Fruit fly (Drosophila melanogaster) whole organism, pupa: ENCODE data around the gene Sulf1.
A peak's percentile ranks its signal among the peaks of the same experiment; 100 is the strongest.

Experiments used
- CG10348 ChIP-seq: fragments of 200-800 bp; sonication (Bioruptor generic); IDR thresholded peaks from 2 replicates; pipeline ENCODE4 v1.3.6; 2022; ENCODE audit warnings: missing biosample characterization, missing genetic modification characterization
- CG12605 ChIP-seq: fragments of 200-800 bp; sonication (Bioruptor generic); IDR thresholded peaks from 2 replicates; pipeline ENCODE4 v1.3.6; 2022; ENCODE audit warnings: missing biosample characterization, missing genetic modification characterization
- CG13204 ChIP-seq: fragments of 200-800 bp; sonication (Bioruptor generic); optimal IDR thresholded peaks from 2 replicates; lab custom pipeline; 2018; ENCODE audit warnings: missing biosample characterization, mild to moderate bottlenecking, missing genetic modification characterization, moderate library complexity
- CG14655 ChIP-seq: fragments of 200-800 bp; sonication (Bioruptor generic); optimal IDR thresholded peaks from 3 replicates; lab custom pipeline; 2017; ENCODE audit warnings: mild to moderate bottlenecking, missing biosample characterization, missing genetic modification reagents, missing genetic modification characterization
- CG15710 ChIP-seq: fragments of 200-800 bp; sonication (Bioruptor generic); optimal IDR thresholded peaks from 2 replicates; lab custom pipeline; 2018; ENCODE audit warnings: missing biosample characterization, mild to moderate bottlenecking, missing genetic modification characterization, moderate library complexity
- CG17806 ChIP-seq: fragments of 200-800 bp; sonication (Bioruptor generic); optimal IDR thresholded peaks from 2 replicates; lab custom pipeline; 2018; ENCODE audit warnings: missing biosample characterization, mild to moderate bottlenecking, missing genetic modification characterization, moderate library complexity
- CG32121 ChIP-seq: fragments of 200-800 bp; sonication (Bioruptor generic); IDR thresholded peaks from 2 replicates; pipeline ENCODE4 v1.3.6; 2022; ENCODE audit warnings: missing biosample characterization, missing genetic modification characterization
- CG34367 ChIP-seq: fragments of 200-800 bp; sonication (Bioruptor generic); optimal IDR thresholded peaks from 2 replicates; lab custom pipeline; 2018; ENCODE audit warnings: missing biosample characterization, mild to moderate bottlenecking, missing genetic modification characterization
- CG4496 ChIP-seq: fragments of 200-800 bp; sonication (Bioruptor generic); IDR thresholded peaks from 3 replicates; pipeline ENCODE4 v1.3.6; 2022; ENCODE audit warnings: missing biosample characterization, missing genetic modification characterization
- CG8159 ChIP-seq: fragments of 200-800 bp; sonication (Bioruptor generic); optimal IDR thresholded peaks from 3 replicates; lab custom pipeline; 2018; ENCODE audit warnings: missing biosample characterization, mild to moderate bottlenecking, missing genetic modification characterization, moderate library complexity
- CG8301 ChIP-seq: fragments of 200-800 bp; sonication (Bioruptor generic); optimal IDR thresholded peaks from 2 replicates; lab custom pipeline; 2018; ENCODE audit warnings: missing biosample characterization, mild to moderate bottlenecking, missing genetic modification characterization
- CG9948 ChIP-seq: fragments of 200-800 bp; sonication (Bioruptor generic); optimal IDR thresholded peaks from 2 replicates; lab custom pipeline; 2018; ENCODE audit warnings: missing biosample characterization, mild to moderate bottlenecking, missing genetic modification characterization, moderate library complexity
- D1 ChIP-seq: fragments of 200-800 bp; sonication (Bioruptor generic); optimal IDR thresholded peaks from 2 replicates; lab custom pipeline; 2018; ENCODE audit warnings: missing biosample characterization, mild to moderate bottlenecking, missing genetic modification characterization, moderate library complexity
- EcR ChIP-seq: fragments of 200-800 bp; sonication (Bioruptor generic); optimal IDR thresholded peaks from 3 replicates; lab custom pipeline; 2019; ENCODE audit warnings: missing biosample characterization, missing genetic modification characterization, mild to moderate bottlenecking, moderate library complexity, missing genetic modification reagents
- Ets98B ChIP-seq: fragments of 200-800 bp; sonication (Bioruptor generic); IDR thresholded peaks from 2 replicates; pipeline ENCODE4 v1.3.6; 2022; ENCODE audit warnings: missing biosample characterization, missing genetic modification characterization
- Pif1A ChIP-seq: fragments of 200-800 bp; sonication (Bioruptor generic); optimal IDR thresholded peaks from 3 replicates; lab custom pipeline; 2016; ENCODE audit warnings: missing biosample characterization, missing genetic modification characterization
- Pif1B ChIP-seq: fragments of 200-800 bp; sonication (Bioruptor generic); optimal IDR thresholded peaks from 3 replicates; lab custom pipeline; 2016; ENCODE audit warnings: missing biosample characterization, missing genetic modification characterization
- Snoo ChIP-seq: fragments of 200-800 bp; sonication (Bioruptor generic); optimal IDR thresholded peaks from 3 replicates; lab custom pipeline; 2017; ENCODE audit warnings: missing biosample characterization, mild to moderate bottlenecking, missing genetic modification characterization, inconsistent platforms
- fd96Ca ChIP-seq: fragments of 200-800 bp; sonication (Bioruptor generic); IDR thresholded peaks from 3 replicates; pipeline ENCODE4 v1.3.6; 2022; ENCODE audit warnings: missing biosample characterization, missing genetic modification characterization
- gl ChIP-seq: fragments of 200-800 bp; sonication (Bioruptor generic); optimal IDR thresholded peaks from 2 replicates; lab custom pipeline; 2018; ENCODE audit warnings: missing biosample characterization, mild to moderate bottlenecking, missing genetic modification characterization
- rn ChIP-seq: fragments of 200-800 bp; sonication (Bioruptor generic); IDR thresholded peaks from 2 replicates; pipeline ENCODE4 v1.3.6; 2022; ENCODE audit warnings: missing biosample characterization, missing genetic modification characterization

The Sulf1 gene

DNA sequence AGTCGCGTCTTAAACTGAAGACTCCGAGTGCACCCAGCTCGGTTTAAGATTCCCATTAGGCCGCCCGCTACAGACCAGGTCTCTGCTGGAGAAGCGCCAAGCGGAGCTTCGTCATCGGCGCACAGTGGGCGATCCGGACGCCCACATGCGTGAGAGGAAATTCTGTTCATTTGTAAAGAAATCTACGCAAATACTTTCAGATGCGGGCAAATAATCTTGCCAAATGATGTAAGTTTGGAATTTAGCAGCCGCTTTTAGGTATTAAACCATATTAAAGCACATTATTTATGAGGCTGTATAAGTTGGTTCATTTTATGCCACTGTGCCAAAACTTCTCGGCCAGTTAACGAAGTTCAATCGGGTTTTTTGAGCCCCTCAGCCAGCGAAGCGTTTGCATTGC, 28.9 kb upstream of the Sulf1 start, which contains the start of gene js:
js (minus strand) TSS at position 19 of the 400 bp plus-strand sequence.
- TF ChIP-seq CG32121: peak; percentile 63
- no peak for TF ChIP-seq CG15710 (tag; lab: Kevin White, UChicago)
- peak; percentile 70; the same call in 2 of the 3 replicates for TF ChIP-seq CG4496 (GFP tag; lab: Robert Waterston, UW)
- TF ChIP-seq CG17806 (tag; lab: Kevin White, UChicago): no peak
- TF ChIP-seq CG13204: no peak
- TF ChIP-seq Snoo (tag; lab: Kevin White, UChicago): no peak
- peak; percentile 53 for TF ChIP-seq CG10348 (GFP tag; lab: Robert Waterston, UW)
- no peak; the same call in 1 of the 2 replicates for TF ChIP-seq Ets98B (GFP tag; lab: Robert Waterston, UW)
- 0 out of 2 replicates have a peak, but pooled peaks have one; percentile 10 for TF ChIP-seq CG12605
- TF ChIP-seq CG14655: no peak
- no peak; the same call in 1 of the 3 replicates for TF ChIP-seq fd96Ca (GFP tag; lab: Robert Waterston, UW)
- TF ChIP-seq CG8301 (tag; lab: Kevin White, UChicago): peak; percentile 81
- no peak for TF ChIP-seq EcR
- TF ChIP-seq CG8159 (tag; lab: Kevin White, UChicago): no peak
- no peak for TF ChIP-seq rn (GFP tag; lab: Robert Waterston, UW)
- peak; percentile 49 for TF ChIP-seq Pif1B (GFP tag; lab: Kevin White, UChicago)
- no peak for TF ChIP-seq D1 (tag; lab: Kevin White, UChicago)
- TF ChIP-seq CG9948: no peak
- TF ChIP-seq gl (tag; lab: Kevin White, UChicago): no peak
- TF ChIP-seq CG34367 (tag; lab: Kevin White, UChicago): no peak
- TF ChIP-seq Pif1A (GFP tag; lab: Kevin White, UChicago): peak; percentile 76

DNA sequence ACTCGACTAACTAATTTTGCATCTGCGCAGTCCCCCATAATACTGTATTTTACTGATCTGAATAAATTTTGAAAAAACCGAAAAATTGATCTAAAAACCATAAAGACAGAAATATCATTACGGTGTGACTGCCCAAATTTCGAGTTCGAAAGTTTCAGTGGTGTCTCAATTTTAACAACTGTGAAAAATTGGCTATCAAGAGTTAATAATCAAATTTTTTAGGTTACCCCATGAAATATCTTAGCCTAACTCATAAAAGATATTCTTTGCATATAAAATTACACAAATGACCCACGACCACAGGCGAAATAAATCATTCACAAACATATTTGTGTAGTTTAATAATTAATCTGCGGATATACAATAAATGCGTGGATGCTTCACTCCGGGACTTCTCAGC, 20.6 kb upstream of the Sulf1 start, which contains the start of gene CG42446:
CG42446 (minus strand) TSS at position 101 of the 400 bp plus-strand sequence.
- TF ChIP-seq EcR (no peak), CG10348 (GFP tag; lab: Robert Waterston, UW) (no peak), CG9948 (no peak), rn (GFP tag; lab: Robert Waterston, UW) (no peak), CG8301 (tag; lab: Kevin White, UChicago) (no peak), CG12605 (no peak), CG8159 (tag; lab: Kevin White, UChicago) (no peak), gl (tag; lab: Kevin White, UChicago) (no peak), Pif1A (GFP tag; lab: Kevin White, UChicago) (no peak), CG34367 (tag; lab: Kevin White, UChicago) (no peak), Pif1B (GFP tag; lab: Kevin White, UChicago) (no peak), CG17806 (tag; lab: Kevin White, UChicago) (no peak), Snoo (tag; lab: Kevin White, UChicago) (no peak), fd96Ca (GFP tag; lab: Robert Waterston, UW) (no peak), CG14655 (no peak), CG13204 (no peak)

DNA sequence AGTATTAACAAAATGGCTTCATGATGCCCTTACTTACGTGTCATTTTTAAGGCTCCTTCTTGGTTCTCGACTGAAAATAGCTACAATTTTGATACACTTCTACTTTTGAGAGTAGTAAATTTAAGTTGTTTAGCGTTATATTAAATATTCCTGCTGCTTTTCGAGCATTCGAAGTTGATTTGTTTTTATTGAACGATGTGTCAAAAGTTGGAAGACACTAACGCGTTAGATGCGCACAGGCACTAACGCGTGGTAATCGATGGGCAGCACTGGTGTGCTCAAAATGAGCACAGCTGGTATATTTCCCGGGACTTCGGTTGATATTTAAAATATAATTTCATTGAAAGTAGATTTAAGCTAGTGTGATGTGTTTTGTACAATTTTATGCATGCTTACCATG, 19.7 kb upstream of the Sulf1 start, which contains the start of gene CG17931:
CG17931 (minus strand) TSS at position 369 of the 400 bp plus-strand sequence.
- TF ChIP-seq Pif1A (GFP tag; lab: Kevin White, UChicago) (no peak), gl (tag; lab: Kevin White, UChicago) (no peak), D1 (tag; lab: Kevin White, UChicago) (peak; percentile 14), rn (GFP tag; lab: Robert Waterston, UW) (no peak)

dm6 chr3R:16356863-16357215, 17.5 kb upstream of the Sulf1 start, which contains the start of gene CG10311:
TSS of gene CG10311 (minus strand) at chr3R:16357015.
- TF ChIP-seq CG4496 (GFP tag; lab: Robert Waterston, UW) (no peak; the same call in 2 of the 3 replicates), CG32121 (peak; percentile 24; the same call in 1 of the 2 replicates), Pif1A (GFP tag; lab: Kevin White, UChicago) (no peak), fd96Ca (GFP tag; lab: Robert Waterston, UW) (0 out of 3 replicates have a peak, but pooled peaks have one; percentile 22), Ets98B (GFP tag; lab: Robert Waterston, UW) (peak; percentile 33; the same call in 1 of the 2 replicates), CG34367 (tag; lab: Kevin White, UChicago) (no peak)
- TF ChIP-seq, all 21 proteins: peak for 3

DNA sequence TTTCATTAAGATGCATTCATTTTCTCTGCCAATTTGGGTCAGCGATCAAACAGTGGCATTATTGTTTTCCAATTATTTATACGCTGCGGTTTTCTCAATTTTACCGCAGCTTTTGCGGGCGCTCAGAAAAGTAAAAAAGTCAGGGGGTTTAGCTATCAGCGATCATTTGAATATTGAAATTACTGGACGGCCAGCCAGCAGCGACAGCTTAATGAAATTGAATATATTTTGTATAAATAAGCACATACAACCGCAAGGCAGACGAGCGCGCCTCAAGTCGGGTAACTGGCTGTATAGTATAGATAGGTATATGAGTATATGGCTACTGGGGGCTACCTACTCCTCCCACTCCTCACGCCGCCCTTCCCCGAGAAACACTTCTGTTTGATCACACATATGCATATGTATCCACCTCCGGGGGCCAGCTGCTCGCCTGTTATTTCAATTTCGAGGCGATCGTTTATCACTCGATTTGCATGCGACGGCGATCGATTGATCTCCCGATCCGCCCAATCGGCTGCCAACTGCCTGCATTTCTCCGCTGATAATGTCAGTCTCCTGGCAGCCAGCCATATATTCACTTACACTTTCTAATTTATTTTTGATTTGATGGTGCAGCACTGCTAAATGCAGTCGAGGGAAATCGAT, 17.0 kb upstream of the Sulf1 start:
- TF ChIP-seq Pif1A (GFP tag; lab: Kevin White, UChicago) (no peak), CG14655 (no peak), Snoo (tag; lab: Kevin White, UChicago) (no peak), CG8301 (tag; lab: Kevin White, UChicago) (no peak), D1 (tag; lab: Kevin White, UChicago) (no peak), CG8159 (tag; lab: Kevin White, UChicago) (no peak), fd96Ca (GFP tag; lab: Robert Waterston, UW) (no peak), CG9948 (no peak), CG17806 (tag; lab: Kevin White, UChicago) (no peak), CG12605 (no peak), Pif1B (GFP tag; lab: Kevin White, UChicago) (no peak), CG32121 (no peak), CG10348 (GFP tag; lab: Robert Waterston, UW) (no peak), EcR (no peak)
